Worm (Caenorhabditis elegans) whole organism, L4 larva: Measurements from ENCODE around the gene K01G5.10.
"Not testable (repeated sequence)": the region's sequence is repeated elsewhere in the genome, so short reads cannot be mapped to it uniquely, and the experiment has no call there.

ENCODE experiments used
- F10B5.3 ChIP-seq: sonication (generic microtip); optimal IDR thresholded peaks from 2 replicates; lab custom pipeline; 2016; ENCODE audit warnings: mild to moderate bottlenecking, missing genetic modification characterization, missing compliant biosample characterization
- F26F4.8 ChIP-seq: fragments of 200-800 bp; sonication (Bioruptor generic); conservative IDR thresholded peaks from 2 replicates; pipeline ENCODE4 v1.3.6; 2022; ENCODE audit warnings: missing genetic modification characterization, missing compliant biosample characterization
- F44E2.7 ChIP-seq: fragments of 200-800 bp; sonication (Bioruptor generic); IDR thresholded peaks from 2 replicates; pipeline ENCODE4 v2.1.2; 2022; ENCODE audit warnings: missing genetic modification characterization, missing compliant biosample characterization
- F49E8.2 ChIP-seq: sonication (generic microtip); optimal IDR thresholded peaks from 2 replicates; lab custom pipeline; 2016; ENCODE audit warnings: missing compliant biosample characterization, mild to moderate bottlenecking, missing genetic modification characterization, borderline replicate concordance
- R02D3.7 ChIP-seq: fragments of 150-350 bp; sonication (generic microtip); optimal IDR thresholded peaks from 3 replicates; lab custom pipeline; 2014; ENCODE audit warnings: missing biosample characterization, missing genetic modification characterization
- T20F7.1 ChIP-seq: fragments of 200-800 bp; sonication (Bioruptor generic); optimal IDR thresholded peaks from 2 replicates; lab custom pipeline; 2018; ENCODE audit warnings: mild to moderate bottlenecking, missing genetic modification characterization, missing compliant biosample characterization
- T26A8.4 ChIP-seq: fragments of 200-800 bp; sonication (Bioruptor generic); IDR thresholded peaks from 2 replicates; pipeline ENCODE4 v1.3.6; 2022; ENCODE audit warnings: missing genetic modification characterization, missing compliant biosample characterization
- Y105C5A.15 ChIP-seq: fragments of 200-800 bp; sonication (Bioruptor generic); IDR thresholded peaks from 2 replicates; pipeline ENCODE4 v1.3.6; 2022; ENCODE audit warnings: missing genetic modification characterization, missing compliant biosample characterization
- ZK546.5 ChIP-seq, 2 experiments: sonication (generic microtip); optimal IDR thresholded peaks; 2 replicates each; lab custom pipeline; 2017; ENCODE audit warnings: missing biosample characterization in 2 of 2, missing genetic modification characterization in 2 of 2
- aha-1 ChIP-seq: fragments of 150-350 bp; peaks from one replicate; lab custom pipeline; 2014; ENCODE audit warnings: missing biosample characterization, missing genetic modification characterization
- aly-2 ChIP-seq: sonication (generic microtip); optimal IDR thresholded peaks from 2 replicates; lab custom pipeline; 2018; ENCODE audit warnings: missing biosample characterization, missing genetic modification characterization
- arid-1 ChIP-seq: fragments of 200-800 bp; sonication (Bioruptor generic); conservative IDR thresholded peaks from 2 replicates; pipeline ENCODE4 v1.3.6; 2022; ENCODE audit warnings: missing genetic modification reagents, missing genetic modification characterization, missing compliant biosample characterization
- attf-4 ChIP-seq: sonication (generic microtip); optimal IDR thresholded peaks from 3 replicates; lab custom pipeline; 2017; ENCODE audit warnings: missing biosample characterization, missing genetic modification characterization
- ceh-20 ChIP-seq: fragments of 200-800 bp; sonication (Bioruptor generic); IDR thresholded peaks from 2 replicates; pipeline ENCODE4 v1.3.6; 2022; ENCODE audit warnings: missing genetic modification reagents, missing genetic modification characterization, missing compliant biosample characterization
- daf-16 ChIP-seq, 3 experiments: sonication (generic microtip); optimal IDR thresholded peaks; 2 replicates each; lab custom pipeline; 2016 to 2017; ENCODE audit warnings: missing genetic modification characterization in 3 of 3, missing genetic modification reagents in 3 of 3, mild to moderate bottlenecking in 2 of 3, missing compliant biosample characterization in 2 of 3, missing biosample characterization in 1 of 3, moderate library complexity in 1 of 3
- daf-19 ChIP-seq: fragments of 200-800 bp; sonication (Bioruptor generic); conservative IDR thresholded peaks from 2 replicates; pipeline ENCODE4 v1.3.6; 2022; ENCODE audit warnings: missing genetic modification characterization, missing compliant biosample characterization
- daf-8 ChIP-seq: fragments of 200-800 bp; sonication (Bioruptor generic); IDR thresholded peaks from 2 replicates; pipeline ENCODE4 v1.3.6; 2022; ENCODE audit warnings: missing genetic modification characterization, missing compliant biosample characterization
- dmd-6 ChIP-seq: fragments of 200-800 bp; sonication (Bioruptor generic); IDR thresholded peaks from 2 replicates; pipeline ENCODE4 v1.3.6; 2022; ENCODE audit warnings: missing genetic modification reagents, missing genetic modification characterization, missing compliant biosample characterization
- dmd-8 ChIP-seq: fragments of 200-800 bp; sonication (Bioruptor generic); IDR thresholded peaks from 2 replicates; pipeline ENCODE4 v1.3.6; 2022; ENCODE audit warnings: missing genetic modification characterization, missing compliant biosample characterization
- duxl-1 ChIP-seq: sonication (generic microtip); optimal IDR thresholded peaks from 2 replicates; lab custom pipeline; 2016; ENCODE audit warnings: mild to moderate bottlenecking, missing genetic modification characterization, moderate library complexity, missing compliant biosample characterization; ENCODE audit not compliant: poor library complexity
- egl-27 ChIP-seq: sonication (generic microtip); optimal IDR thresholded peaks from 3 replicates; lab custom pipeline; 2017; ENCODE audit warnings: missing biosample characterization, missing genetic modification reagents, missing genetic modification characterization
- fkh-10 ChIP-seq: fragments of 150-350 bp; optimal IDR thresholded peaks from 2 replicates; lab custom pipeline; 2014; ENCODE audit warnings: missing biosample characterization, missing genetic modification reagents, missing genetic modification characterization
- hmg-1.1 ChIP-seq: fragments of 200-800 bp; sonication (Bioruptor generic); IDR thresholded peaks from 2 replicates; pipeline ENCODE4 v1.3.6; 2022; ENCODE audit warnings: missing genetic modification reagents, missing genetic modification characterization, missing compliant biosample characterization
- lim-7 ChIP-seq: fragments of 200-800 bp; sonication (Bioruptor generic); IDR thresholded peaks from 2 replicates; pipeline ENCODE4 v1.3.6; 2022; ENCODE audit warnings: missing genetic modification characterization, missing compliant biosample characterization
- lin-15B ChIP-seq: fragments of 150-350 bp; sonication (generic microtip); optimal IDR thresholded peaks from 3 replicates; lab custom pipeline; 2014; ENCODE audit warnings: missing biosample characterization, missing genetic modification characterization
- lin-38 ChIP-seq: fragments of 200-800 bp; sonication (Bioruptor generic); IDR thresholded peaks from 2 replicates; pipeline ENCODE4 v1.3.6; 2022; ENCODE audit warnings: missing genetic modification reagents, missing genetic modification characterization, missing compliant biosample characterization
- lsy-2 ChIP-seq, 2 experiments: fragments of 150-350 bp in 1 of 2; sonication (generic microtip) in 1 of 2; optimal IDR thresholded peaks; 2 replicates each; lab custom pipeline; 2014 to 2017; ENCODE audit warnings: missing biosample characterization in 2 of 2, missing genetic modification characterization in 2 of 2
- mxl-3 ChIP-seq: fragments of 200-800 bp; sonication (Bioruptor generic); optimal IDR thresholded peaks from 2 replicates; lab custom pipeline; 2018; ENCODE audit warnings: mild to moderate bottlenecking, missing genetic modification characterization, missing compliant biosample characterization
- nhr-102 ChIP-seq: sonication (generic microtip); optimal IDR thresholded peaks from 2 replicates; lab custom pipeline; 2016; ENCODE audit warnings: mild to moderate bottlenecking, missing genetic modification characterization, moderate library complexity, missing compliant biosample characterization
- nhr-11 ChIP-seq: fragments of 150-350 bp; optimal IDR thresholded peaks from 2 replicates; lab custom pipeline; 2014; ENCODE audit warnings: missing biosample characterization, missing genetic modification characterization
- nhr-6 ChIP-seq: fragments of 150-350 bp; optimal IDR thresholded peaks from 2 replicates; lab custom pipeline; 2014; ENCODE audit warnings: missing biosample characterization, missing genetic modification characterization
- pha-4 ChIP-seq, 2 experiments: fragments of 150-350 bp in 1 of 2; fragments of 200-800 bp in 1 of 2; sonication (Bioruptor generic) in 1 of 2; IDR thresholded peaks in 1 of 2; optimal IDR thresholded peaks in 1 of 2; 2 replicates each; pipeline versions ENCODE4 v1.3.6 to Lab custom; 2014 to 2022; ENCODE audit warnings: missing genetic modification characterization in 2 of 2, missing genetic modification reagents in 2 of 2, missing biosample characterization in 1 of 2, missing compliant biosample characterization in 1 of 2
- php-3 ChIP-seq: fragments of 200-800 bp; sonication (Bioruptor generic); IDR thresholded peaks from 2 replicates; pipeline ENCODE4 v1.3.6; 2022; ENCODE audit warnings: missing genetic modification reagents, missing genetic modification characterization, missing compliant biosample characterization
- rbr-2 ChIP-seq: sonication (generic microtip); optimal IDR thresholded peaks from 2 replicates; lab custom pipeline; 2016; ENCODE audit warnings: missing genotype, missing genetic modification characterization, missing compliant biosample characterization
- set-16 ChIP-seq: fragments of 200-800 bp; sonication (Bioruptor generic); IDR thresholded peaks from 2 replicates; pipeline ENCODE4 v1.3.6; 2022; ENCODE audit warnings: missing genetic modification reagents, missing genetic modification characterization, missing compliant biosample characterization
- spr-3 ChIP-seq: fragments of 200-800 bp; sonication (Bioruptor generic); optimal IDR thresholded peaks from 2 replicates; lab custom pipeline; 2018; ENCODE audit warnings: mild to moderate bottlenecking, missing genetic modification characterization, missing compliant biosample characterization
- vab-7 ChIP-seq: fragments of 200-800 bp; sonication (Bioruptor generic); IDR thresholded peaks from 2 replicates; pipeline ENCODE4 v1.3.6; 2022; ENCODE audit warnings: missing genetic modification reagents, missing genetic modification characterization, missing compliant biosample characterization
- zfp-3 ChIP-seq: fragments of 200-800 bp; sonication (Bioruptor generic); conservative IDR thresholded peaks from 2 replicates; pipeline ENCODE4 v1.3.6; 2022; ENCODE audit warnings: missing genetic modification reagents, missing genetic modification characterization, missing compliant biosample characterization
- zip-2 ChIP-seq: fragments of 150-350 bp; optimal IDR thresholded peaks from 2 replicates; lab custom pipeline; 2014; ENCODE audit warnings: missing biosample characterization, missing genetic modification characterization
- ztf-7 ChIP-seq: fragments of 150-350 bp; optimal IDR thresholded peaks from 2 replicates; lab custom pipeline; 2014; ENCODE audit warnings: missing biosample characterization, missing genetic modification characterization

Gene K01G5.10

DNA sequence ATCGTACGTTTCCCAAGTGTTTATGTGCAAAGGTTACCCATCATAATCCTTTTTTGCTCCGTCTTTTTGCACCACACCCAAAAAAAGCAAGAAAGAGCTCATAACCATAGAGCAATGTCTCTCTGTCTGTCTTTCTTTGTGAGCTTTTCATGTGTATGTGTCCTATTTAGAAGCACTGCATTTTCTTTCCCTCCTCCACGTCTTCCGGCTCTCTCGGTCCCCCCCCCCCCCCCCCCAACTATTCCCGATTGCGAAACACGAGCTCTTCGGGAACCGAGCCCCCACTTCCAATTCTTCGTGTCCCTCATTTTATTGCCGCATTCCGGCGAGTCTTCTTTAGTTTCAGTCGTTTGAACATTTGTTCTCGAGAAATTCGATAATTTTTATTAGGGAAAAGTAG, 48.5 kb upstream of the K01G5.10 start:
- TF ChIP-seq vab-7 = 0 out of 2 replicates have a peak, but pooled peaks have one; percentile 40
- no peak for TF ChIP-seq pha-4 (GFP tag; IDR thresholded peaks at IDR 0.05; lab: Robert Waterston, UW)
- no peak for TF ChIP-seq pha-4 (tag; optimal IDR thresholded peaks at IDR 0.05; lab: Kevin White, UChicago)
- TF ChIP-seq set-16 (GFP tag; lab: Robert Waterston, UW) = peak; percentile 71
- TF ChIP-seq hmg-1.1 = peak; percentile 29; the same call in 1 of the 2 replicates
- TF ChIP-seq lin-38 = no peak

DNA sequence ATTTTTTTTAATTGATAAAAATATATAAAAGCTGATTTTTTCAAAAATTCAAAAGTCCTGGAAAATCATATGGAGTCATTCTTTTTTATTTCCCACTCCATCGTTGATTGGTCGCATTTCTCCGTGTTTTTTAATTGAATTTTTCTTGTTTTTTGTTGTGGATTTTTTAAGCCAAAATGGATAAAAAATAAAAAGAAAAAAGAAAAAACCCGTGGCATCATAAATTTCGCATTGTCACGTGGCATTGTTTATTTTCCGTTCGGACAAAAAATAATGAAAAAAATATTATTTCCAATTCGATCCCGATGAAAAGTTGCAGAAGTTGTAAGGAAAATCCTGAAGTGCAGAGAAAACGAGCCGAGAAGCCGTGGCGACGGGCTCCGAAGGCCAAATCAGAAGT, 47.3 kb upstream of the K01G5.10 start, which contains the start of gene klp-7:
klp-7 (plus strand) TSS at position 301 of the 400 bp plus-strand sequence.
- not testable (repeated sequence) for TF ChIP-seq mxl-3 (GFP tag; lab: Kevin White, UChicago); dmd-8 (GFP tag; lab: Robert Waterston, UW); daf-19
- TF ChIP-seq, all 104 proteins: peak for 0; not testable (repeated sequence) for 104

DNA sequence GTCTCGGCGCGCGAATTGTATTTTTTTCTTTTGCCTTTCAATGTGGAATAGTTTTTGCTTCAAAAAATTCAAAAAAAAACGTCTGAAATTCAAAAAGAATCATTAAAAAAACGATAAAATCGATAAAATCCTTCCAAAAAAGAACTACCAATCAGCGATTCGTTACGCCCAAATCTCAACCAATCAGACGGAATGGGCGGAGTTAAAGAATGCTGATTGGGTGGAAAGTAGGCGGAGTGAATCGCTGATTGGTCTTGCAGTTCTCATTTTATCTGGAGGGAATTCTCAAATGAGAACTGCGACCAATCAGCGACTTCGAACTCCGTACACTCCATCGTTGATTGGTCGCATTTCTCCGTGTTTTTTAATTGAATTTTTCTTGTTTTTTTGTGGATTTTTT, 46.9 kb upstream of the K01G5.10 start:
- no peak for TF ChIP-seq pha-4 (GFP tag; IDR thresholded peaks at IDR 0.05; lab: Robert Waterston, UW)
- no peak for TF ChIP-seq pha-4 (tag; optimal IDR thresholded peaks at IDR 0.05; lab: Kevin White, UChicago)
- TF ChIP-seq duxl-1 = no peak
- no peak for TF ChIP-seq aly-2
- no peak for TF ChIP-seq nhr-6 (tag; lab: Kevin White, UChicago)
- no peak for TF ChIP-seq lsy-2 (tag; optimal IDR thresholded peaks at IDR 0.05; lab: Kevin White, UChicago)
- TF ChIP-seq ZK546.5 (tag; optimal IDR thresholded peaks at IDR 0.05; lab: Kevin White, UChicago) = no peak
- no peak for TF ChIP-seq hmg-1.1
- no peak for TF ChIP-seq spr-3 (GFP tag; lab: Kevin White, UChicago)
- TF ChIP-seq nhr-102 (tag; lab: Kevin White, UChicago) = no peak
- TF ChIP-seq F44E2.7 (GFP tag; lab: Robert Waterston, UW) = no peak
- no peak for TF ChIP-seq php-3 (GFP tag; lab: Robert Waterston, UW)
- TF ChIP-seq attf-4 (tag; lab: Kevin White, UChicago) = no peak
- no peak for TF ChIP-seq nhr-11 (tag; lab: Kevin White, UChicago)
- no peak for TF ChIP-seq F49E8.2 (tag; lab: Kevin White, UChicago)
- no peak for TF ChIP-seq F26F4.8 (GFP tag; lab: Robert Waterston, UW)
- TF ChIP-seq daf-8 (GFP tag; lab: Robert Waterston, UW) = no peak
- TF ChIP-seq dmd-6 (GFP tag; lab: Robert Waterston, UW) = no peak
- TF ChIP-seq lin-15B (tag; lab: Kevin White, UChicago) = no peak

DNA sequence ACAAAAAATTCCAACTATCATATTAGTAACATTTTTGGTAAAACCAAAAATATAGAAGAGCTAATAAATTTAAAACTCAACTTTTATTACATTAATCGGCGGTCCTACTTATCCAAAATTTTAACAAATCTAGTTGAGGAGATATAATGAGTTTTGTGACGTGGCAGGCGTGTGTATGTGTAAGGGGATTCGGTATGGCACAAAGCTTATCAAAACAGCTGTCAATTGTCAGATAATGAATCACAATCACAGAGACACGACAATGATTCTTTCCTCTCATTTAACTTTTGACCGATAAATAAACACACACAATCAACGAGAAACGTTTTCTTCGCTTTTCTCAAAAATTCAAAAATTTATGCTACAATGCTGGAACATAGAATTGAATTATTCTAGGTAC, 43.7 kb upstream of the K01G5.10 start, which contains the start of gene K11D9.3:
K11D9.3 (minus strand) TSS at position 181 of the 400 bp plus-strand sequence.
- TF ChIP-seq F49E8.2 (tag; lab: Kevin White, UChicago) (no peak), zip-2 (tag; lab: Kevin White, UChicago) (no peak), aha-1 (tag; lab: Kevin White, UChicago) (no peak), dmd-6 (GFP tag; lab: Robert Waterston, UW) (no peak), fkh-10 (GFP tag; lab: Kevin White, UChicago) (no peak), egl-27 (tag; lab: Kevin White, UChicago) (no peak), hmg-1.1 (no peak), T20F7.1 (GFP tag; lab: Kevin White, UChicago) (no peak), dmd-8 (GFP tag; lab: Robert Waterston, UW) (no peak), R02D3.7 (no peak), rbr-2 (tag; lab: Kevin White, UChicago) (no peak), zfp-3 (no peak)

DNA sequence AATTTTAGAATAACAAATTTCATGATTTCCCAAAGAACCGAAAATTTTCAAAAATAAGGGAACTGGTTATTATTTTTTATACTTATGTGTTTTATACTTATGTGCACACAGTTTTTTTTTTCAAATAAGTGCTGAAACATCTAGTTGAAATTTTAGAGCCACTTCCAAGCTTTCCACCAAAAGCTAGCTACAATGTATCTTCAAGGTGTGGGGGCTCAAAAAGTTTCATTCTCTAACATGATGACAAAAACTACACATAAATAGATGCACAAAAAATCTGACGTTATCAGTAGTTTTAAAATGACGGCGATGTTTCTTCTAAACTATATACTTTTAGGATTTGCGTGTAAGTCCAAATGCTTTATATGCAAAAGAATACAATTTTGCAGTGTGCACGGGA, 35.7 kb upstream of the K01G5.10 start, which contains the start of gene clec-163:
clec-163 (plus strand) TSS at position 301 of the 400 bp plus-strand sequence.
- TF ChIP-seq set-16 (GFP tag; lab: Robert Waterston, UW) (no peak), F49E8.2 (tag; lab: Kevin White, UChicago) (no peak), ZK546.5 (tag; optimal IDR thresholded peaks at IDR 0.05; lab: Kevin White, UChicago) (no peak), daf-16 (GFP tag; optimal IDR thresholded peaks at IDR 0.05; lab: Kevin White, UChicago) (no peak), daf-16 (tag; optimal IDR thresholded peaks at IDR 0.05; lab: Kevin White, UChicago) (no peak), nhr-102 (tag; lab: Kevin White, UChicago) (no peak), F10B5.3 (tag; lab: Kevin White, UChicago) (no peak), ztf-7 (no peak), duxl-1 (no peak), lim-7 (GFP tag; lab: Robert Waterston, UW) (no peak), T26A8.4 (GFP tag; lab: Robert Waterston, UW) (no peak), attf-4 (tag; lab: Kevin White, UChicago) (no peak), Y105C5A.15 (GFP tag; lab: Robert Waterston, UW) (no peak), dmd-6 (GFP tag; lab: Robert Waterston, UW) (no peak), zip-2 (tag; lab: Kevin White, UChicago) (no peak), F44E2.7 (GFP tag; lab: Robert Waterston, UW) (no peak), arid-1 (no peak), ceh-20 (no peak)
- TF ChIP-seq, all 104 proteins: peak for 0
